Worm (Caenorhabditis elegans) whole organism, L4 larva: ENCODE data around the gene R08C7.8.

ENCODE experiments used
- F10B5.3 ChIP-seq: sonication (generic microtip); optimal IDR thresholded peaks from 2 replicates; lab custom pipeline; 2016; ENCODE audit warnings: mild to moderate bottlenecking, missing genetic modification characterization, missing compliant biosample characterization
- F37D6.2 ChIP-seq: sonication (generic microtip); optimal IDR thresholded peaks from 2 replicates; lab custom pipeline; 2016; ENCODE audit warnings: mild to moderate bottlenecking, missing genetic modification characterization, missing compliant biosample characterization
- F49E8.2 ChIP-seq: sonication (generic microtip); optimal IDR thresholded peaks from 2 replicates; lab custom pipeline; 2016; ENCODE audit warnings: missing compliant biosample characterization, mild to moderate bottlenecking, missing genetic modification characterization, borderline replicate concordance
- T20F7.1 ChIP-seq: fragments of 200-800 bp; sonication (Bioruptor generic); optimal IDR thresholded peaks from 2 replicates; lab custom pipeline; 2018; ENCODE audit warnings: mild to moderate bottlenecking, missing genetic modification characterization, missing compliant biosample characterization
- Y48G9A.11 ChIP-seq: fragments of 200-800 bp; sonication (Bioruptor generic); IDR thresholded peaks from 2 replicates; pipeline ENCODE4 v1.3.6; 2022; ENCODE audit warnings: missing genetic modification reagents, missing genetic modification characterization, missing compliant biosample characterization
- Y5F2A.4 ChIP-seq: fragments of 200-800 bp; sonication (Bioruptor generic); optimal IDR thresholded peaks from 2 replicates; lab custom pipeline; 2018; ENCODE audit warnings: mild to moderate bottlenecking, missing genetic modification characterization, missing compliant biosample characterization
- Y75B8A.6 ChIP-seq: fragments of 200-800 bp; sonication (Bioruptor generic); IDR thresholded peaks from 2 replicates; pipeline ENCODE4 v1.3.6; 2022; ENCODE audit warnings: missing genetic modification reagents, missing genetic modification characterization, missing compliant biosample characterization
- ZK337.2 ChIP-seq: fragments of 200-800 bp; sonication (Bioruptor generic); IDR thresholded peaks from 2 replicates; pipeline ENCODE4 v1.3.6; 2022; ENCODE audit warnings: missing genetic modification reagents, missing genetic modification characterization, missing compliant biosample characterization
- aha-1 ChIP-seq: fragments of 150-350 bp; peaks from one replicate; lab custom pipeline; 2014; ENCODE audit warnings: missing biosample characterization, missing genetic modification characterization
- arid-1 ChIP-seq: fragments of 200-800 bp; sonication (Bioruptor generic); conservative IDR thresholded peaks from 2 replicates; pipeline ENCODE4 v1.3.6; 2022; ENCODE audit warnings: missing genetic modification reagents, missing genetic modification characterization, missing compliant biosample characterization
- attf-4 ChIP-seq: sonication (generic microtip); optimal IDR thresholded peaks from 3 replicates; lab custom pipeline; 2017; ENCODE audit warnings: missing biosample characterization, missing genetic modification characterization
- ceh-32 ChIP-seq: sonication (generic microtip); optimal IDR thresholded peaks from 2 replicates; lab custom pipeline; 2016; ENCODE audit warnings: mild to moderate bottlenecking, missing genetic modification characterization, missing compliant biosample characterization; ENCODE audit not compliant: poor library complexity
- ces-1 ChIP-seq: fragments of 150-350 bp; sonication (generic microtip); optimal IDR thresholded peaks from 4 replicates; lab custom pipeline; 2014; ENCODE audit warnings: missing biosample characterization, missing genetic modification reagents, missing genetic modification characterization
- cey-2 ChIP-seq: sonication (generic microtip); optimal IDR thresholded peaks from 3 replicates; lab custom pipeline; 2017; ENCODE audit warnings: missing genetic modification characterization, mild to moderate bottlenecking, missing compliant biosample characterization, antibody characterized with exemption, borderline replicate concordance; ENCODE audit not compliant: insufficient read depth
- daf-12 ChIP-seq: fragments of 150-350 bp; optimal IDR thresholded peaks from 2 replicates; lab custom pipeline; 2014; ENCODE audit warnings: missing biosample characterization, missing genetic modification reagents, missing genetic modification characterization
- daf-16 ChIP-seq, 3 experiments: sonication (generic microtip); optimal IDR thresholded peaks; 2 replicates each; lab custom pipeline; 2016 to 2017; ENCODE audit warnings: missing genetic modification characterization in 3 of 3, missing genetic modification reagents in 3 of 3, mild to moderate bottlenecking in 2 of 3, missing compliant biosample characterization in 2 of 3, missing biosample characterization in 1 of 3, moderate library complexity in 1 of 3
- dmd-6 ChIP-seq: fragments of 200-800 bp; sonication (Bioruptor generic); IDR thresholded peaks from 2 replicates; pipeline ENCODE4 v1.3.6; 2022; ENCODE audit warnings: missing genetic modification reagents, missing genetic modification characterization, missing compliant biosample characterization
- dpl-1 ChIP-seq: fragments of 150-350 bp; optimal IDR thresholded peaks from 2 replicates; lab custom pipeline; 2014; ENCODE audit warnings: missing biosample characterization, missing genetic modification reagents, missing genetic modification characterization
- dve-1 ChIP-seq: sonication (generic microtip); optimal IDR thresholded peaks from 2 replicates; lab custom pipeline; 2017; ENCODE audit warnings: antibody characterized with exemption, mild to moderate bottlenecking, missing genetic modification characterization, missing compliant biosample characterization; ENCODE audit not compliant: insufficient read depth
- egl-43 ChIP-seq: fragments of 200-800 bp; sonication (Bioruptor generic); IDR thresholded peaks from 2 replicates; pipeline ENCODE4 v1.3.6; 2022; ENCODE audit warnings: missing genetic modification reagents, missing genetic modification characterization, missing compliant biosample characterization
- gei-8 ChIP-seq: fragments of 200-800 bp; sonication (Bioruptor generic); optimal IDR thresholded peaks from 2 replicates; lab custom pipeline; 2018; ENCODE audit warnings: mild to moderate bottlenecking, missing genetic modification characterization, missing compliant biosample characterization
- hlh-30 ChIP-seq: sonication (generic microtip); optimal IDR thresholded peaks from 2 replicates; lab custom pipeline; 2017; ENCODE audit warnings: antibody characterized with exemption, mild to moderate bottlenecking, missing genetic modification characterization, missing compliant biosample characterization; ENCODE audit not compliant: insufficient read depth
- hmg-1.1 ChIP-seq: fragments of 200-800 bp; sonication (Bioruptor generic); IDR thresholded peaks from 2 replicates; pipeline ENCODE4 v1.3.6; 2022; ENCODE audit warnings: missing genetic modification reagents, missing genetic modification characterization, missing compliant biosample characterization
- lim-7 ChIP-seq: fragments of 200-800 bp; sonication (Bioruptor generic); IDR thresholded peaks from 2 replicates; pipeline ENCODE4 v1.3.6; 2022; ENCODE audit warnings: missing genetic modification characterization, missing compliant biosample characterization
- lin-1 ChIP-seq: fragments of 200-800 bp; sonication (Bioruptor generic); IDR thresholded peaks from 2 replicates; pipeline ENCODE4 v1.3.6; 2022; ENCODE audit warnings: missing genetic modification reagents, missing genetic modification characterization, missing compliant biosample characterization
- lin-15B ChIP-seq: fragments of 150-350 bp; sonication (generic microtip); optimal IDR thresholded peaks from 3 replicates; lab custom pipeline; 2014; ENCODE audit warnings: missing biosample characterization, missing genetic modification characterization
- lsy-2 ChIP-seq, 2 experiments: fragments of 150-350 bp in 1 of 2; sonication (generic microtip) in 1 of 2; optimal IDR thresholded peaks; 2 replicates each; lab custom pipeline; 2014 to 2017; ENCODE audit warnings: missing biosample characterization in 2 of 2, missing genetic modification characterization in 2 of 2
- mdl-1 ChIP-seq, 2 experiments: fragments of 150-350 bp in 1 of 2; sonication (generic microtip) in 1 of 2; optimal IDR thresholded peaks; 2 replicates each; lab custom pipeline; 2014 to 2017; ENCODE audit warnings: missing biosample characterization in 2 of 2, missing genetic modification characterization in 2 of 2
- mep-1 ChIP-seq: fragments of 150-350 bp; sonication (generic microtip); optimal IDR thresholded peaks from 3 replicates; lab custom pipeline; 2014; ENCODE audit warnings: missing biosample characterization, missing genetic modification characterization
- nhr-10 ChIP-seq: fragments of 150-350 bp; optimal IDR thresholded peaks from 2 replicates; lab custom pipeline; 2014; ENCODE audit warnings: missing biosample characterization, missing genetic modification characterization
- nhr-102 ChIP-seq: sonication (generic microtip); optimal IDR thresholded peaks from 2 replicates; lab custom pipeline; 2016; ENCODE audit warnings: mild to moderate bottlenecking, missing genetic modification characterization, moderate library complexity, missing compliant biosample characterization
- nhr-41 ChIP-seq: fragments of 200-800 bp; sonication (Bioruptor generic); IDR thresholded peaks from 2 replicates; pipeline ENCODE4 v1.3.6; 2022; ENCODE audit warnings: missing genetic modification reagents, missing genetic modification characterization, missing compliant biosample characterization
- nhr-42 ChIP-seq: fragments of 200-800 bp; sonication (Bioruptor generic); IDR thresholded peaks from 2 replicates; pipeline ENCODE4 v1.3.6; 2022; ENCODE audit warnings: missing genetic modification characterization, missing compliant biosample characterization
- nhr-48 ChIP-seq: sonication (generic microtip); optimal IDR thresholded peaks from 2 replicates; lab custom pipeline; 2016; ENCODE audit warnings: mild to moderate bottlenecking, missing genetic modification characterization, missing compliant biosample characterization
- nhr-77 ChIP-seq: fragments of 150-350 bp; optimal IDR thresholded peaks from 2 replicates; lab custom pipeline; 2014; ENCODE audit warnings: missing biosample characterization, missing genetic modification characterization
- pqm-1 ChIP-seq: sonication (generic microtip); optimal IDR thresholded peaks from 2 replicates; lab custom pipeline; 2017; ENCODE audit warnings: missing biosample characterization, missing genetic modification characterization
- saeg-2 ChIP-seq: fragments of 200-800 bp; sonication (Bioruptor generic); IDR thresholded peaks from 2 replicates; pipeline ENCODE4 v1.3.6; 2022; ENCODE audit warnings: missing genetic modification reagents, missing genetic modification characterization, missing compliant biosample characterization
- spr-1 ChIP-seq: sonication (generic microtip); optimal IDR thresholded peaks from 2 replicates; lab custom pipeline; 2016; ENCODE audit warnings: mild to moderate bottlenecking, missing genetic modification characterization, missing compliant biosample characterization
- spr-3 ChIP-seq: fragments of 200-800 bp; sonication (Bioruptor generic); optimal IDR thresholded peaks from 2 replicates; lab custom pipeline; 2018; ENCODE audit warnings: mild to moderate bottlenecking, missing genetic modification characterization, missing compliant biosample characterization
- unc-62 ChIP-seq, 3 experiments: fragments of 150-350 bp in 1 of 3; sonication (generic microtip); optimal IDR thresholded peaks in 2 of 3; peaks in 1 of 3; 1 replicate in 1 of 3; 2 replicates in 2 of 3; lab custom pipeline; 2014 to 2017; ENCODE audit warnings: missing biosample characterization in 3 of 3, missing genetic modification characterization in 3 of 3, missing genetic modification reagents in 3 of 3, missing genotype in 1 of 3
- vab-7 ChIP-seq: fragments of 200-800 bp; sonication (Bioruptor generic); IDR thresholded peaks from 2 replicates; pipeline ENCODE4 v1.3.6; 2022; ENCODE audit warnings: missing genetic modification reagents, missing genetic modification characterization, missing compliant biosample characterization
- zfp-2 ChIP-seq: sonication (generic microtip); optimal IDR thresholded peaks from 2 replicates; lab custom pipeline; 2016; ENCODE audit warnings: mild to moderate bottlenecking, missing genetic modification characterization, missing compliant biosample characterization
- zfp-3 ChIP-seq: fragments of 200-800 bp; sonication (Bioruptor generic); conservative IDR thresholded peaks from 2 replicates; pipeline ENCODE4 v1.3.6; 2022; ENCODE audit warnings: missing genetic modification reagents, missing genetic modification characterization, missing compliant biosample characterization
- zip-11 ChIP-seq: fragments of 200-800 bp; sonication (Bioruptor generic); IDR thresholded peaks from 2 replicates; pipeline ENCODE4 v1.3.6; 2022; ENCODE audit warnings: missing genetic modification characterization, missing compliant biosample characterization
- zip-2 ChIP-seq: fragments of 150-350 bp; optimal IDR thresholded peaks from 2 replicates; lab custom pipeline; 2014; ENCODE audit warnings: missing biosample characterization, missing genetic modification characterization
- ztf-11 ChIP-seq: fragments of 150-350 bp; optimal IDR thresholded peaks from 2 replicates; lab custom pipeline; 2014; ENCODE audit warnings: missing biosample characterization, missing genetic modification characterization

R08C7.8 gene

DNA sequence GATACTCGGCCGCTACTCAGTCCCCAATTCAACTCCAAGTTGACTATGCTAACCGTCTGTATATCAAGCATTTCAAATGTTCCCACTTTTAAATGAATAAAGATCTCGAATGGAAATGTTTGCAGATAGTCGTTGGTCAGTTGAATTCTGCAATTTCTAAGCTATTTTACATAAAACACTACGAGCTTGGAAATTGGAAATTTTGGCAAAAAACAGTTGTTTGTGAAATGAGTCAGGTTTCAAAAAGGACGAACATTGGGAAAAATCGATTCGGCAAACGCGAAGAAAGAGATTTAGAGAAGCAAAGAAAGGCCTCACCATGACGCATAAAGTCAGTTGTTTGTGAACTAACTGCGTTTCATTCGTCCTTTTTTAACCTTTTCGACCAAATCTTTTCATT, 12.5 kb upstream of the R08C7.8 start (continued):
- no peak for TF ChIP-seq daf-16 (GFP tag; optimal IDR thresholded peaks at IDR 0.05; lab: Kevin White, UChicago)
- peak; percentile 58 for TF ChIP-seq daf-16 (tag; optimal IDR thresholded peaks at IDR 0.05; lab: Kevin White, UChicago)
- TF ChIP-seq Y48G9A.11 (GFP tag; lab: Robert Waterston, UW), result no peak

DNA sequence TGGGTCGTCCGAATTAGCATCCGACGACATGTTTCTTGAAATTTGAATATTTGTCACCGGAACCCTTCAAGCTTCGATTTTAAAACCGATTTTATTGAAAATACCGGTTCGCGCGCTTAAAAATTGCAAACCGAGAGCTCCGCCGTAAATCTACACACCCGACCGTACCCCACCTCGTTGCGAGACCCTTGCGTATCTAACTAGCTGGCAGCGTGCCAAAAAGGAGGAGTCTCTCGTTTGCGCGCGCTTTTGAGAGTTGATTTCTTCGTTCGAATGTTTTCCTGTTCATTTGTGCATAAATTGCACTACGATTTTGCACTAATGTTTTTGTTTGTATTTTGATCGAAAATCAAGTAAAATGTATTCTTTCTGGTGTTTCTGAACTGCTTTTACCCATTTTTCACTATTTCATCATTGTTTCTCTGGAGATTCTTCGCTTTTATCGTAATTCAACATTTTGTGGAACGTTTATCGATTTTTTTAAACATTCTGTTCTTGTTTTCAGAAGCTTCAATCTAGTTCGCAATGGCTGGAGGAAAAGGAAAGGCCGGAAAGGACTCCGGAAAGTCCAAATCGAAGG, 11.5 kb upstream of the R08C7.8 start, which contains the start of the genes wapl-1 and htz-1:
wapl-1 (minus strand) TSS at position 30 of the 580 bp plus-strand sequence.
htz-1 (plus strand) TSS at position 506 of the 580 bp plus-strand sequence.
- TF ChIP-seq zfp-2 (peak; percentile 97), Y75B8A.6 (GFP tag; lab: Robert Waterston, UW) (0 out of 2 replicates have a peak, but pooled peaks have one; percentile 35), dpl-1 (GFP tag; lab: Kevin White, UChicago) (peak; percentile 98), nhr-102 (peak; percentile 91), mep-1 (tag; lab: Kevin White, UChicago) (peak; percentile 97), nhr-48 (peak; percentile 78), zfp-3 (GFP tag; lab: Robert Waterston, UW) (peak; percentile 80), ces-1 (GFP tag; lab: Kevin White, UChicago) (peak; percentile 59), mdl-1 (tag; optimal IDR thresholded peaks at IDR 0.05; lab: Kevin White, UChicago) (peak in 1 of 2 experiments; percentile 81), gei-8 (GFP tag; lab: Kevin White, UChicago) (peak; percentile 31), lin-1 (peak; percentile 48; the same call in 1 of the 2 replicates), nhr-42 (GFP tag; lab: Robert Waterston, UW) (peak; percentile 89), hlh-30 (peak; percentile 93), zip-11 (GFP tag; lab: Robert Waterston, UW) (no peak), unc-62 (GFP tag; optimal IDR thresholded peaks at IDR 0.05 in 1 of 2; lab: Kevin White, UChicago) (peak in 1 of 2 experiments; percentile 99), unc-62 (tag; optimal IDR thresholded peaks at IDR 0.05; lab: Kevin White, UChicago) (no peak), F49E8.2 (tag; lab: Kevin White, UChicago) (peak; percentile 38), vab-7 (GFP tag; lab: Robert Waterston, UW) (peak; percentile 52; the same call in 1 of the 2 replicates), ZK337.2 (GFP tag; lab: Robert Waterston, UW) (no peak), dve-1 (tag; lab: Kevin White, UChicago) (peak; percentile 98), lsy-2 (tag; optimal IDR thresholded peaks at IDR 0.05; lab: Kevin White, UChicago) (peak; percentile 98 to 99), Y5F2A.4 (GFP tag; lab: Kevin White, UChicago) (no peak), attf-4 (no peak), ztf-11 (tag; lab: Kevin White, UChicago) (no peak), spr-1 (tag; lab: Kevin White, UChicago) (peak; percentile 80), nhr-77 (tag; lab: Kevin White, UChicago) (peak; percentile 91), daf-12 (no peak), F10B5.3 (peak; percentile 67), ceh-32 (tag; lab: Kevin White, UChicago) (no peak), saeg-2 (GFP tag; lab: Robert Waterston, UW) (peak; percentile 88), lim-7 (GFP tag; lab: Robert Waterston, UW) (no peak), arid-1 (peak; percentile 87), T20F7.1 (no peak), Y48G9A.11 (GFP tag; lab: Robert Waterston, UW) (0 out of 2 replicates have a peak, but pooled peaks have one; percentile 34), aha-1 (tag; lab: Kevin White, UChicago) (peak; percentile 100), pqm-1 (no peak), dmd-6 (GFP tag; lab: Robert Waterston, UW) (peak; percentile 92), F37D6.2 (tag; lab: Kevin White, UChicago) (peak; percentile 85), hmg-1.1 (peak; percentile 88), cey-2 (no peak), zip-2 (tag; lab: Kevin White, UChicago) (peak; percentile 18), spr-3 (GFP tag; lab: Kevin White, UChicago) (peak; percentile 3), lin-15B (tag; lab: Kevin White, UChicago) (peak; percentile 76), egl-43 (GFP tag; lab: Robert Waterston, UW) (peak; percentile 85), nhr-41 (GFP tag; lab: Robert Waterston, UW) (no peak), nhr-10 (tag; lab: Kevin White, UChicago) (no peak)
